Worm (Caenorhabditis elegans) whole organism, L1 larva: Measurements from ENCODE around the gene B0303.16.

Experiments
- C16A3.4 ChIP-seq: fragments of 150-350 bp; optimal IDR thresholded peaks from 2 replicates; lab custom pipeline; 2014; ENCODE audit warnings: missing biosample characterization, missing genetic modification characterization
- F16B12.6 ChIP-seq: fragments of 150-350 bp; optimal IDR thresholded peaks from 2 replicates; lab custom pipeline; 2014; ENCODE audit warnings: missing biosample characterization, missing genetic modification characterization
- blmp-1 ChIP-seq: fragments of 150-350 bp; optimal IDR thresholded peaks from 2 replicates; lab custom pipeline; 2014; ENCODE audit warnings: missing biosample characterization, missing genetic modification characterization
- ceh-8 ChIP-seq: fragments of 200-800 bp; sonication (Bioruptor generic); optimal IDR thresholded peaks from 2 replicates; lab custom pipeline; 2018; ENCODE audit warnings: mild to moderate bottlenecking, missing genetic modification characterization, moderate library complexity, missing compliant biosample characterization
- ceh-82 ChIP-seq, 3 experiments: fragments of 150-350 bp in 1 of 3; sonication (generic microtip) in 2 of 3; optimal IDR thresholded peaks; 2 replicates each; lab custom pipeline; 2014 to 2017; ENCODE audit warnings: missing biosample characterization in 3 of 3, missing genetic modification characterization in 3 of 3
- ceh-88 ChIP-seq: fragments of 200-800 bp; sonication (Bioruptor generic); IDR thresholded peaks from 2 replicates; pipeline ENCODE4 v1.3.6; 2022; ENCODE audit warnings: missing genetic modification characterization, missing compliant biosample characterization
- ceh-90 ChIP-seq: sonication (generic microtip); optimal IDR thresholded peaks from 2 replicates; lab custom pipeline; 2016; ENCODE audit warnings: missing genetic modification characterization, missing compliant biosample characterization
- dpl-1 ChIP-seq, 3 experiments: fragments of 150-350 bp in 2 of 3; sonication (generic microtip) in 1 of 3; optimal IDR thresholded peaks; 2 replicates each; lab custom pipeline; 2014 to 2017; ENCODE audit warnings: missing biosample characterization in 3 of 3, missing genetic modification characterization in 3 of 3, missing genetic modification reagents in 3 of 3
- dsc-1 ChIP-seq: sonication (generic microtip); optimal IDR thresholded peaks from 2 replicates; lab custom pipeline; 2016; ENCODE audit warnings: mild to moderate bottlenecking, missing genetic modification characterization, missing compliant biosample characterization
- efl-1 ChIP-seq, 4 experiments: fragments of 150-350 bp; optimal IDR thresholded peaks in 3 of 4; peaks in 1 of 4; 1 replicate in 1 of 4; 2 replicates in 3 of 4; lab custom pipeline; 2014; ENCODE audit warnings: missing biosample characterization in 2 of 4, missing genetic modification characterization in 2 of 4, missing genetic modification reagents in 2 of 4
- egl-13 ChIP-seq: sonication (generic microtip); optimal IDR thresholded peaks from 2 replicates; lab custom pipeline; 2016; ENCODE audit warnings: missing genotype, missing genetic modification reagents, missing genetic modification characterization, missing compliant biosample characterization
- egl-27 ChIP-seq, 2 experiments: fragments of 150-350 bp in 1 of 2; sonication (generic microtip); optimal IDR thresholded peaks; 3 replicates each; lab custom pipeline; 2017 to 2018; ENCODE audit warnings: missing biosample characterization in 2 of 2, missing genetic modification characterization in 2 of 2, missing genetic modification reagents in 2 of 2
- elt-2 ChIP-seq: sonication (generic microtip); optimal IDR thresholded peaks from 2 replicates; lab custom pipeline; 2016; ENCODE audit warnings: missing genetic modification characterization, mild to moderate bottlenecking, inconsistent platforms, missing compliant biosample characterization, missing genetic modification reagents
- elt-3 ChIP-seq, 6 experiments: fragments of 150-350 bp in 1 of 6; sonication (generic microtip); optimal IDR thresholded peaks; 2 replicates each; lab custom pipeline; 2017 to 2018; ENCODE audit warnings: missing biosample characterization in 6 of 6, missing genetic modification characterization in 6 of 6, inconsistent platforms in 1 of 6
- fkh-10 ChIP-seq: sonication (generic microtip); optimal IDR thresholded peaks from 2 replicates; lab custom pipeline; 2017; ENCODE audit warnings: missing biosample characterization, missing genetic modification reagents, missing genetic modification characterization
- fkh-4 ChIP-seq: sonication (generic microtip); optimal IDR thresholded peaks from 2 replicates; lab custom pipeline; 2016; ENCODE audit warnings: missing compliant biosample characterization, missing genetic modification characterization, borderline replicate concordance
- grh-1 ChIP-seq: fragments of 200-800 bp; sonication (Bioruptor generic); IDR thresholded peaks from 2 replicates; pipeline ENCODE4 v1.3.6; 2022; ENCODE audit warnings: missing genetic modification reagents, missing genetic modification characterization, missing compliant biosample characterization
- irx-1 ChIP-seq: sonication (generic microtip); optimal IDR thresholded peaks from 2 replicates; lab custom pipeline; 2016; ENCODE audit warnings: missing genetic modification characterization, missing compliant biosample characterization
- isw-1 ChIP-seq: fragments of 200-800 bp; sonication (Bioruptor generic); IDR thresholded peaks from 2 replicates; pipeline ENCODE4 v1.3.6; 2022; ENCODE audit warnings: missing genetic modification characterization, missing compliant biosample characterization
- lin-14 ChIP-seq: fragments of 200-800 bp; sonication (Bioruptor generic); optimal IDR thresholded peaks from 2 replicates; lab custom pipeline; 2018; ENCODE audit warnings: mild to moderate bottlenecking, missing genetic modification characterization, moderate library complexity, missing compliant biosample characterization
- lin-15B ChIP-seq: fragments of 150-350 bp; sonication (generic microtip); optimal IDR thresholded peaks from 3 replicates; lab custom pipeline; 2014; ENCODE audit warnings: missing biosample characterization, missing genetic modification characterization
- lin-35 ChIP-seq, 2 experiments: fragments of 150-350 bp; optimal IDR thresholded peaks; 2 replicates each; lab custom pipeline; 2014; ENCODE audit warnings: missing biosample characterization in 2 of 2, missing genetic modification characterization in 2 of 2, missing genetic modification reagents in 2 of 2
- lir-3 ChIP-seq: sonication (generic microtip); optimal IDR thresholded peaks from 2 replicates; lab custom pipeline; 2016; ENCODE audit warnings: mild to moderate bottlenecking, missing genetic modification characterization, moderate library complexity, missing compliant biosample characterization; ENCODE audit not compliant: poor library complexity
- lsy-2 ChIP-seq, 2 experiments: fragments of 150-350 bp; optimal IDR thresholded peaks; 2 replicates each; lab custom pipeline; 2014; ENCODE audit warnings: missing biosample characterization in 2 of 2, missing genetic modification characterization in 2 of 2
- mab-9 ChIP-seq: fragments of 200-800 bp; sonication (Bioruptor generic); IDR thresholded peaks from 2 replicates; pipeline ENCODE4 v1.3.6; 2022; ENCODE audit warnings: missing genetic modification reagents, missing genetic modification characterization, missing compliant biosample characterization
- mdl-1 ChIP-seq, 2 experiments: fragments of 150-350 bp; optimal IDR thresholded peaks; 2 replicates each; lab custom pipeline; 2014 to 2017; ENCODE audit warnings: missing biosample characterization in 2 of 2, missing genetic modification characterization in 2 of 2, inconsistent platforms in 1 of 2
- nhr-11 ChIP-seq: fragments of 150-350 bp; optimal IDR thresholded peaks from 2 replicates; lab custom pipeline; 2014; ENCODE audit warnings: missing biosample characterization, missing genetic modification characterization
- nhr-19 ChIP-seq: fragments of 200-800 bp; sonication (Bioruptor generic); conservative IDR thresholded peaks from 2 replicates; pipeline ENCODE4 v1.3.6; 2022; ENCODE audit warnings: missing genetic modification characterization, missing compliant biosample characterization
- nhr-20 ChIP-seq: sonication (generic microtip); optimal IDR thresholded peaks from 2 replicates; lab custom pipeline; 2016; ENCODE audit warnings: mild to moderate bottlenecking, missing genetic modification characterization, missing compliant biosample characterization
- nhr-47 ChIP-seq: sonication (generic microtip); optimal IDR thresholded peaks from 2 replicates; lab custom pipeline; 2016; ENCODE audit warnings: mild to moderate bottlenecking, missing genetic modification characterization, moderate library complexity, missing compliant biosample characterization
- nhr-71 ChIP-seq: sonication (generic microtip); optimal IDR thresholded peaks from 2 replicates; lab custom pipeline; 2016; ENCODE audit warnings: mild to moderate bottlenecking, missing genetic modification characterization, moderate library complexity, missing compliant biosample characterization
- nhr-77 ChIP-seq: fragments of 150-350 bp; optimal IDR thresholded peaks from 2 replicates; lab custom pipeline; 2014; ENCODE audit warnings: missing biosample characterization, missing genetic modification characterization
- nhr-85 ChIP-seq: sonication (generic microtip); peaks from one replicate; lab custom pipeline; 2016; ENCODE audit warnings: missing genetic modification characterization, inconsistent platforms, missing compliant biosample characterization
- nhr-90 ChIP-seq: sonication (generic microtip); optimal IDR thresholded peaks from 2 replicates; lab custom pipeline; 2016; ENCODE audit warnings: mild to moderate bottlenecking, missing genetic modification characterization, missing compliant biosample characterization; ENCODE audit not compliant: poor library complexity
- pag-3 ChIP-seq: sonication (generic microtip); optimal IDR thresholded peaks from 2 replicates; lab custom pipeline; 2017; ENCODE audit warnings: missing genetic modification characterization, mild to moderate bottlenecking, missing compliant biosample characterization, antibody characterized with exemption, borderline replicate concordance; ENCODE audit not compliant: insufficient read depth
- pqm-1 ChIP-seq: sonication (generic microtip); optimal IDR thresholded peaks from 3 replicates; lab custom pipeline; 2017; ENCODE audit warnings: missing biosample characterization, missing genetic modification characterization
- rnt-1 ChIP-seq: sonication (generic microtip); optimal IDR thresholded peaks from 2 replicates; lab custom pipeline; 2016; ENCODE audit warnings: mild to moderate bottlenecking, missing genetic modification characterization, moderate library complexity, missing compliant biosample characterization
- skn-1 ChIP-seq: fragments of 150-350 bp; optimal IDR thresholded peaks from 2 replicates; lab custom pipeline; 2014; ENCODE audit warnings: missing biosample characterization, missing genetic modification characterization
- snpc-4 ChIP-seq: fragments of 150-350 bp; optimal IDR thresholded peaks from 2 replicates; lab custom pipeline; 2014; ENCODE audit warnings: missing biosample characterization, missing genetic modification characterization
- snu-23 ChIP-seq: sonication (generic microtip); optimal IDR thresholded peaks from 2 replicates; lab custom pipeline; 2016; ENCODE audit warnings: missing genetic modification characterization, missing compliant biosample characterization
- sup-37 ChIP-seq: fragments of 200-800 bp; sonication (Bioruptor generic); optimal IDR thresholded peaks from 2 replicates; lab custom pipeline; 2018; ENCODE audit warnings: mild to moderate bottlenecking, missing genetic modification characterization, missing compliant biosample characterization
- tbx-2 ChIP-seq: sonication (generic microtip); optimal IDR thresholded peaks from 2 replicates; lab custom pipeline; 2016; ENCODE audit warnings: missing genetic modification characterization, missing compliant biosample characterization
- unc-130 ChIP-seq: fragments of 150-350 bp; optimal IDR thresholded peaks from 2 replicates; lab custom pipeline; 2017; ENCODE audit warnings: missing biosample characterization, missing genetic modification characterization, inconsistent platforms
- unc-86 ChIP-seq: sonication (generic microtip); optimal IDR thresholded peaks from 2 replicates; lab custom pipeline; 2016; ENCODE audit warnings: missing genetic modification characterization, missing compliant biosample characterization
- xbp-1 ChIP-seq: sonication (generic microtip); optimal IDR thresholded peaks from 2 replicates; lab custom pipeline; 2016; ENCODE audit warnings: missing genetic modification characterization, missing compliant biosample characterization
- zag-1 ChIP-seq: fragments of 150-350 bp; optimal IDR thresholded peaks from 2 replicates; lab custom pipeline; 2014; ENCODE audit warnings: missing biosample characterization, missing genetic modification characterization
- ztf-11 ChIP-seq, 2 experiments: sonication (generic microtip); optimal IDR thresholded peaks; 2 replicates each; lab custom pipeline; 2016 to 2017; ENCODE audit warnings: missing genetic modification characterization in 2 of 2, missing biosample characterization in 1 of 2, missing compliant biosample characterization in 1 of 2

Gene B0303.16

ce11 chrIII:8700289-8700957, 4.4 kb upstream of the B0303.16 start, which contains the start of the genes sdz-1 and vps-33.1:
Gene sdz-1 (minus strand): TSS chrIII:8700339.
Gene vps-33.1 (plus strand): TSS chrIII:8700927.
- no peak for TF ChIP-seq unc-86 (tag; lab: Kevin White, UChicago)
- no peak for TF ChIP-seq fkh-10 (GFP tag; lab: Kevin White, UChicago)
- peak; percentile 74 for TF ChIP-seq lir-3 (tag; lab: Kevin White, UChicago)
- TF ChIP-seq nhr-19 (GFP tag; lab: Robert Waterston, UW): 0 out of 2 replicates have a peak, but pooled peaks have one; percentile 17
- no peak for TF ChIP-seq irx-1 (tag; lab: Kevin White, UChicago)
- peak; percentile 61 for TF ChIP-seq nhr-71 (tag; lab: Kevin White, UChicago)
- TF ChIP-seq tbx-2 (tag; lab: Kevin White, UChicago): peak; percentile 55
- peak; percentile 10 for TF ChIP-seq fkh-4
- peak; percentile 49 for TF ChIP-seq lin-14 (GFP tag; lab: Kevin White, UChicago)
- peak; percentile 14 for TF ChIP-seq egl-13 (tag; lab: Kevin White, UChicago)
- peak; percentile 63 for TF ChIP-seq nhr-85 (tag; lab: Kevin White, UChicago)
- TF ChIP-seq elt-3 (tag; optimal IDR thresholded peaks at IDR 0.05; lab: Kevin White, UChicago): peak in 2 of 6 experiments; percentile 1 to 36
- TF ChIP-seq nhr-77 (tag; lab: Kevin White, UChicago): peak; percentile 3
- TF ChIP-seq lin-35 (GFP tag; optimal IDR thresholded peaks at IDR 0.05; lab: Kevin White, UChicago): peak; percentile 91 to 94
- no peak for TF ChIP-seq nhr-11
- TF ChIP-seq nhr-20 (tag; lab: Kevin White, UChicago): peak; percentile 34
- TF ChIP-seq ceh-82 (tag; optimal IDR thresholded peaks at IDR 0.05; lab: Kevin White, UChicago): peak in 2 of 3 experiments; percentile 7 to 63
- TF ChIP-seq snpc-4: peak; percentile 42
- TF ChIP-seq lin-15B (tag; lab: Kevin White, UChicago): peak; percentile 44
- peak; percentile 91 for TF ChIP-seq rnt-1 (tag; lab: Kevin White, UChicago)
- TF ChIP-seq ceh-8: no peak
- TF ChIP-seq xbp-1: peak; percentile 23
- peak; percentile 59 for TF ChIP-seq nhr-47 (tag; lab: Kevin White, UChicago)
- peak; percentile 70 for TF ChIP-seq C16A3.4 (tag; lab: Kevin White, UChicago)
- TF ChIP-seq pqm-1 (tag; lab: Kevin White, UChicago): no peak
- peak; percentile 9 for TF ChIP-seq dsc-1
- TF ChIP-seq mab-9 (GFP tag; lab: Robert Waterston, UW): no peak
- no peak for TF ChIP-seq zag-1
- TF ChIP-seq ceh-88 (GFP tag; lab: Robert Waterston, UW): no peak
- peak; percentile 52 for TF ChIP-seq snu-23 (GFP tag; lab: Kevin White, UChicago)
- peak; percentile 33 for TF ChIP-seq isw-1 (GFP tag; lab: Robert Waterston, UW)
- no peak for TF ChIP-seq egl-27 (tag; optimal IDR thresholded peaks at IDR 0.05; lab: Kevin White, UChicago)
- TF ChIP-seq F16B12.6 (tag; lab: Kevin White, UChicago): peak; percentile 49
- no peak for TF ChIP-seq elt-2 (tag; lab: Kevin White, UChicago)
- TF ChIP-seq efl-1 (optimal IDR thresholded peaks at IDR 0.05; lab: Kevin White, UChicago): peak; percentile 73 to 89
- peak; percentile 90 to 98 for TF ChIP-seq efl-1 (GFP tag; optimal IDR thresholded peaks at IDR 0.05 in 1 of 2; lab: Kevin White, UChicago)
- peak; percentile 78 for TF ChIP-seq ceh-90 (tag; lab: Kevin White, UChicago)
- peak in 1 of 2 experiments; percentile 58 for TF ChIP-seq ztf-11 (tag; optimal IDR thresholded peaks at IDR 0.05; lab: Kevin White, UChicago)
- TF ChIP-seq unc-130: peak; percentile 24
- peak; percentile 66 for TF ChIP-seq skn-1 (tag; lab: Kevin White, UChicago)
- TF ChIP-seq blmp-1 (tag; lab: Kevin White, UChicago): peak; percentile 63
- TF ChIP-seq dpl-1 (GFP tag; optimal IDR thresholded peaks at IDR 0.05; lab: Kevin White, UChicago): peak; percentile 73 to 89 (median 83)
- no peak for TF ChIP-seq pag-3 (tag; lab: Kevin White, UChicago)
- TF ChIP-seq grh-1 (GFP tag; lab: Robert Waterston, UW): no peak
- peak; percentile 46 for TF ChIP-seq nhr-90 (tag; lab: Kevin White, UChicago)
- TF ChIP-seq mdl-1 (tag; optimal IDR thresholded peaks at IDR 0.05; lab: Kevin White, UChicago): peak in 1 of 2 experiments; percentile 58
- TF ChIP-seq lsy-2 (tag; optimal IDR thresholded peaks at IDR 0.05; lab: Kevin White, UChicago): peak; percentile 42 to 86
- no peak for TF ChIP-seq sup-37 (GFP tag; lab: Kevin White, UChicago)
